Fruit fly (Drosophila melanogaster) whole organism, embryonic: ENCODE measurements around the gene bbg.

Experiments
- CG13424 ChIP-seq: fragments of 200-800 bp; sonication (Bioruptor generic); optimal IDR thresholded peaks from 2 replicates; lab custom pipeline; 2019; ENCODE audit warnings: missing biosample characterization, mild to moderate bottlenecking, missing genetic modification characterization, moderate library complexity
- CG17612 ChIP-seq: fragments of 200-800 bp; sonication (Bioruptor generic); IDR thresholded peaks from 2 replicates; pipeline ENCODE4 v1.3.6; 2022; ENCODE audit warnings: missing biosample characterization, missing genetic modification characterization
- CkIIα-i1 ChIP-seq: fragments of 200-800 bp; sonication (Bioruptor generic); IDR thresholded peaks from 2 replicates; pipeline ENCODE4 v1.3.6; 2022; ENCODE audit warnings: missing biosample characterization, missing genetic modification characterization
- Dip2 ChIP-seq: fragments of 200-800 bp; sonication (Bioruptor generic); IDR thresholded peaks from 2 replicates; pipeline ENCODE4 v1.3.6; 2022; ENCODE audit warnings: missing biosample characterization, missing genetic modification characterization
- Hr51 ChIP-seq, 2 experiments: fragments of 200-800 bp; sonication (Bioruptor generic); optimal IDR thresholded peaks; 2 replicates in 1 of 2; 3 replicates in 1 of 2; lab custom pipeline; 2016 to 2018; ENCODE audit warnings: missing biosample characterization in 2 of 2, missing genetic modification characterization in 2 of 2, mild to moderate bottlenecking in 1 of 2, moderate library complexity in 1 of 2
- MTF-1 ChIP-seq: fragments of 200-800 bp; sonication (Bioruptor generic); optimal IDR thresholded peaks from 2 replicates; lab custom pipeline; 2018; ENCODE audit warnings: missing biosample characterization, mild to moderate bottlenecking, missing genetic modification characterization, borderline replicate concordance
- chn ChIP-seq: fragments of 200-800 bp; sonication (Bioruptor generic); optimal IDR thresholded peaks from 2 replicates; lab custom pipeline; 2016; ENCODE audit warnings: missing biosample characterization, missing genetic modification characterization
- h ChIP-seq: fragments of >200 bp; optimal IDR thresholded peaks from 2 replicates; lab custom pipeline; 2017
- nerfin-1 ChIP-seq: fragments of 200-800 bp; sonication (Bioruptor generic); optimal IDR thresholded peaks from 3 replicates; lab custom pipeline; 2019; ENCODE audit warnings: missing biosample characterization, mild to moderate bottlenecking, missing genetic modification characterization, moderate library complexity

- TF ChIP-seq CkIIα-i1 (GFP tag; lab: Robert Waterston, UW) = no peak
- peak; percentile 43 for TF ChIP-seq MTF-1 (GFP tag; lab: Kevin White, UChicago)
- TF ChIP-seq Dip2 (GFP tag; lab: Robert Waterston, UW) = no peak
- no peak for TF ChIP-seq h (lab: Kevin White, UChicago)
- no peak for TF ChIP-seq nerfin-1 (tag; lab: Kevin White, UChicago)
- TF ChIP-seq chn (GFP tag; lab: Kevin White, UChicago) = peak; percentile 44
- TF ChIP-seq CG17612 (GFP tag; lab: Robert Waterston, UW) = 0 out of 2 replicates have a peak, but pooled peaks have one; percentile 4
- TF ChIP-seq CG13424 (tag; lab: Kevin White, UChicago) = peak; percentile 75
- peak in 1 of 2 experiments; percentile 68 for TF ChIP-seq Hr51 (GFP tag; optimal IDR thresholded peaks at IDR 0.05; lab: Kevin White, UChicago)
These were observed 125.9 kb downstream of the bbg start, which contains the start of gene CG3919 for dm6 chr3L:14410146-14410676.
